Worm (Caenorhabditis elegans): ENCODE measurements around the gene F13E9.11.

DNA sequence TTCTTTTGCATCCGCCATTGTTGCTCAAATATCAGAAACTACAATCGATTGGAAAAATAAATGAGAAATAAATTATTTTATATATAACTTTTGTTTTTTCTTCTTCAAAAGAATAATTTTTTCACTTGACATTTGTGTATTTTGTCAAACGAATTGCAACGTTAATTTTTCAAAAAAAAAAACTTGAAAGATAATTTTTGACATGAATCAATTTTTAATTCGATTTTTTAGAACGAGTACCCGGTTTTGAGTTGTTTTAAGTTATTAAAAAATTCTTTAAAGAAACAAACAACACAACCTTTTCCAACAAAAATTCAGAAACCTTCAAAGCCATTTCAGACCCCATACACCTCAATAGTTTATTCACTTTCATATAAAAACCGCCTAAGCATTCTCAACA, 15.3 kb upstream of the F13E9.11 start, which contains the start of gene F13E9.5:
- TF ChIP-seq Y53G8AR.9 (GFP tag; conservative IDR thresholded peaks at IDR 0.05) = no peak
- TF ChIP-seq ztf-25 (GFP tag; IDR thresholded peaks at IDR 0.05) = no peak
- no peak for TF ChIP-seq let-526 (GFP tag; IDR thresholded peaks at IDR 0.05)
- TF ChIP-seq nhr-90 (tag; optimal IDR thresholded peaks at IDR 0.05) = no peak
